Fruit fly (Drosophila melanogaster) whole organism, larva: Measurements from ENCODE around the gene Orp8.

Experiments used
- noc ChIP-seq: fragments of 200-800 bp; sonication (Bioruptor generic); optimal IDR thresholded peaks from 3 replicates; lab custom pipeline; 2019; ENCODE audit warnings: missing biosample characterization, mild to moderate bottlenecking, missing genetic modification characterization, moderate library complexity

Orp8 gene

DNA sequence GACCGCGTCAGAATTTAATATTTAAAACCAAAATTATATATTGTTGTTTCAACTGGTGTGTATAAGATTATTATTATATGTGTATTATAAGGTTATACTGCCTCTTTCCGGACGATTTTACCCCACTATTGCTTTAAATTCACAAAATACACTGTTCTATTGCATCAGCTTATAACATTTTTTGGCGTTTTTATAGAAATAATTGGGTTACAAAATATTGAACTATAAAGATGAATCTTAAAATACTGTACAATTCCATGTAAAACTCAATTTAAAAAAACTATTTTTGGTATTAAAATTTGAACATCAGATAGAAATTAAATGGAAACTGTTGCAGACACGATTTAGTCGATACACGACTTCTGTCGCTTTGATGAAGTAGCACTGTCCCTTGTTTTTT lies 27.0 kb upstream of the Orp8 start:
- TF ChIP-seq noc (tag; lab: Kevin White, UChicago), result no peak

DNA sequence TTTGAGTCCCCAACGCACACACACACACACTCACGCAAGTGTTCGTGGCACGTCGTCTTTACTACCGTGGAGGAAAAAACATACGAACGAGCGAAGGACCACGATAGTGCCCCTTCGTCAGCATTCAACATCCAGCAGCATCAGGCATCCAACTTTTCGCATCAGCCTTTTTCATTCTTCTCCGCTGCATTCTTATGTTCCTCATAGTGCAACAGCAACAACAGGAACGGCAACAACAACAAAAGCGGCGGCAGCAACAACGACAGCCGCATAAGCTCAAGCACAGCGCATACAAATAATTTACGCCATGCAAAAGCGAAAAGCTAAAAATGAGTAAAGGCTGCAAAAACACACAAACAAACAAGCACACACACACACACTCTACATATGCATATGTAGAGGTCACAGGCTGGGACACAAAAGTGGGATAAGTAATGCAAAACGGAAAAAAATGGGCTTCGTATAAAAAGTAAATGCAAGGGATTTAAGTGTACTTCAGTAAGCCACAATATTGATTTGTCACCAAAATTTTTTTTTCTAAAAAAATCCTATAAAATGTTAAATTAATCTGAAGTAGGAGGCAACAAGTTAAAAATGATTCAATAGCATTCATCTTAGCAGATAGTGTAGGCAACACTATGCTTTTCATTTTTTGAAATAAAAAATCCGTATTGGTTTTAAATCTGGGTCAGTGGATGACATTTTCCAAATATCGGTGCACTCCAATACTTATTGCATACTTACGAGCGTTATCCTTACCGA lies 26.2 kb upstream of the Orp8 start:
- TF ChIP-seq noc (tag; lab: Kevin White, UChicago), result no peak

DNA sequence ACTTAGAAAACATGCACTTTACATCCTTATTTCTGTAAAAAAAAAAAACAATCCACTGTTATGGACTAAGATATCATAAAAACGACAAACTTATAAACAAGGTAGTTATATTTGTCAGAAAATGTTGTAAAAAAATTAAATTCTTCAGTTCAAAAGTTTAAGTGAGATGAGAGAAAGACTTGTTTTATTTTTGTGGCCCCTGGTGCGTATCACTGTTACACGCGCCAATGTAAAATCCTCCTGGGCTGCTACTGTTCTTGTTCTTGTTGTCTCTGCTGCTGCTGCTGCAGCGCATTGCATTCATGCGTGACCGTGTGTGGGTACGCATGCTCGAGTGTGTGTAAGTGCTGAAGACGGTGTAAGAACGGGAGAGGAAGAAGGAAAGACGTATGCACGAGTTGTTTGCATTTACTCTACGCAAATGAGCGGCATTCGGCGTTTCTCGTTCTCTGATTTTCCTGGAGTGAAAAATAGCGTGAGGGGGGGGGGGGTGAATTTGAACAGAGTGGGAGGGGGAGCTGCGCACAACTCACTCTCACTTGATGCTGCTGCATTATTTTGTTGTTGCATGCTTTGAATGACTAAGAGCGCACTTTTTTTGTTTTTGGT lies 25.5 kb upstream of the Orp8 start:
- no peak for TF ChIP-seq noc (tag; lab: Kevin White, UChicago)

DNA sequence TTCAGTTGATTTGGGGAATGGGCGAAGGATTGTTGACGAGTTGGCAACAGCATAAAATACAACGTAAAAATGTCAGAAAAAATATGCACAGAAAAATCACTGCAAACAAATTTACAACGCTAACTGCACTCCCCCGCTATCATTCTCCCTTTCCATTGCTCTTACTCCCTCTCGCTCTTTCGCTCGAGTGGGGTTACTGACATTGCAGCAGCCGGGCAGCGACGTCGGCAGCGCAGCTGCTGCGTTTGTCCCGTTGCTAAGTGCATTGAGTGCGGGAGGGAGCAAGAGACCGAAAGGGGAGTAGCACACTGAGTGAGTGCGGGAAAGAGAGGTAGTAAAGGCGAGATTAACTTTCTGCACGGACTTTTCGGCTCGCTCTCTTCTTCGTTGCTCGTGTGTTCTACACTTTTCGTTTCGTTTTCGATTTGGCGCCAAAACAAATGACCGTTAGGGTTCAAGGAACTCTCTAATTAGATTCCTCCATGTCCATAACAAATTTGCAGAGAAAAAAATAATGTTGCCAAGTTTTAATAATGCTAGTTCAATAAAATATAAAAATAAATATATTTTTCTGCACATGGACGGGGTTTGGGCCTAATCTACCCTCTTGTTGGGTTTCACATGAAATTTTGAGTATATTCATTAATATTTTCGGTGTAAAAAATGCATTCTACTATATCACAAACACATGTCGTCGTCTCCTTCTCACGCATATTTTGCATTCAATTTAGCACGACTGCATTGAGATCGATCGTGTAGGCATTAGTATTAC lies 24.8 kb upstream of the Orp8 start:
- no peak for TF ChIP-seq noc (tag; lab: Kevin White, UChicago)

DNA sequence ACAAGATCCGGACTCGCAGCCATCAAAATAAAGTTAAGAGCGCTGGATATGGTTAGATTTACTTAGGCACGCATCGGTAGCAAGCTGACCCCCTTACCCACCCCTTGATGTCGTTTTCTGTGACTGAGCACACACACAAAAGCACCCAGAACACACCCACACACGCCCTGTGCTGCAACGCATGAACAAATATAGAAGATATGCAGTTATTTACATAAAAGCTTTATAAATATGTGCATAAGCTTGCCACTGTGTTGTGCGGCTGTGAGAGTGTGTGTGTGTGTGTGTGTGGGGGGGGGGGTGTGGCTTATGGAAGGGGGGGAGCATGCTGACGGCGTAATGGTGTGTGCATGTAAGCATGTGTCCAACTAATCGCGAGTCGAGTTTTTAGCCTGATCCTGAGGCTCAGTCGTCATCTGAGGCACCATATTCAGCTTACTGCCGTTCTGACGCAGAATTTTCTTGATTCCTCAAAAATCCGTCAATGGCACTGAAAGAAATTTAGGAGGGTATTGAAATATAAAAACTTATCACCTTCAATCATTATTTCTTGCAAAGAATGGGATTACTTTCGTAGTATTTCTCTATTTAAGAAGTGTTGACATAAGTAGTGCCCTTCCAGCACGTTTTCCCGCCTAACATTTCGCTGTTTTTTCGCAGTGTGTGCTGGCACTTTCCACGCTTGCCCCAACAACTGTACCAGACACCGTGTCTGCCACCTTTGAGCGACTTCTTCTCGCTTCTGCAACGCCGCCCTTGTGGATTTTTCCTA lies 23.3 kb upstream of the Orp8 start:
- TF ChIP-seq noc (tag; lab: Kevin White, UChicago), result no peak

DNA sequence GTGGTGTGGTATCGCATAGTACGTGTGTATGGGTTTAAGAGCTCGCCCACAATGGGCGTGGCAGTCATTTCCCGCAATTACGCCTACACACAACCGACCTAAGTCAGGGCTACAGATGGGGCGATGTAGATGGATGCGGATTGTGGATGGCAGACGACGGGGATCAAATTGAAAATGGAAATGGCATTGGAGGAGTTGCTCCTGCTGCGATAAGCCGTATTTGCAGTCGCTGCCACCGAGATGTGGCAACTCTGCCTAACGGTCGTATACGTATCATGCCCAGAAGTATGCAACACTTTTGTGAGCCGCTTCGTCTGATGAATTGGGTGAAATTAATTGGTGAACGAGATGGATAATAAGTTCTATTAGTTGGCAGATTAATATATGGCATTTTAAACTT lies 22.4 kb upstream of the Orp8 start:
- no peak for TF ChIP-seq noc (tag; lab: Kevin White, UChicago)

DNA sequence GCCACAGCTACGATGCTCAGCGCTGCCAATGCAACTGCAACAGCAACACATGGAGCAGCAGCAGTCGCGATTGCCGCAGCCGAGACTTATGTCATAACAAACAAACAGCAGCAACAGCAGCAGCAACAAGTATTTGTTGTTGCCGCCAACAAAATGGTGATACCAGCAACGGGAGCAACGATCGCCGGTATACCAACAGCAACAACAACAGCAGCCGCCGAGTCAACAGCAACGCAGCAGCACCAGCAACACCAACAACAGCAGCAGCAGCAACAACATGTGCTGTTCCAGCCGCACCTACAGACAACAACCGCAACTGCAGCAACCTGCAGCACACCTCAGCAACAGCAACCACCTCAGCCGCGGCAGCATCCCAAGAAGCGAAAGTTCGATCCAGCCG lies 21.1 kb upstream of the Orp8 start:
- no peak for TF ChIP-seq noc (tag; lab: Kevin White, UChicago)

DNA sequence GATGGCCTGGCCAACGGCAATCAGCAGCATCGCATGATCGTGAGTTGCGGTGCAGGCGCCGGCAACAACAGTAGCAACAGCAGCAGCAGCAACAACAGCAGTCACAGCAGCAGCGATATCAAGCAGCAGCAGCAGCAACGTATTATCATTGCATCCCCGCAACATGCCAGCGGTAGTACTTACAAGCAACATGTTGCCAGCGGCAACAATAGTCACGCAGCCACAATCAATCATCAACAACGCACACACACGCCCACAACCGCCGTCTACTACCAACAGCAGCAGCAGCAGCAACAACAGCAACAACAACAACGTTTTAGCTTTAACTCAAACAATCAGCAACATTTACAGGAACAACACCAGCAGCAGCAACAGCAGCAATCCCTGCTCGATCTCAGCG lies 20.6 kb upstream of the Orp8 start:
- TF ChIP-seq noc (tag; lab: Kevin White, UChicago), result no peak

DNA sequence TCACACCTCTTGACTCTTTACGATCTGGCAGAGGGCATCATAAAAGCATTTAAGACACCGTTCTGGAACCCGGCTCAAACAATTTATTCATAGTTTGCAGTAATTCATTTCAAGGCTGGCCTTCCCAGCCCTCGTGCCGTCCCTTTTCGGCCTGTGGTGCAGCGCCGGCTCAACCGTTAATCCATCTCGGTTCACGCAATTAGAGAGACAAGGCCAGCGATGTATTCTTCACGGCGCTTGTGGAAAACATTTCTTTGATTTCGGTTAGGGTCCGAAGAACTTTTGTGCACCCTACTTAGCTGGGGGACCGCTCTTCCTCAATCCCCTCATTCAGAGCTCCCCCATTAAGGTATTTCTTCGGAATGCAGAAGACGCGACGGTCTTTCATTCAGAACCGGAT lies 18.0 kb upstream of the Orp8 start:
- no peak for TF ChIP-seq noc (tag; lab: Kevin White, UChicago)

DNA sequence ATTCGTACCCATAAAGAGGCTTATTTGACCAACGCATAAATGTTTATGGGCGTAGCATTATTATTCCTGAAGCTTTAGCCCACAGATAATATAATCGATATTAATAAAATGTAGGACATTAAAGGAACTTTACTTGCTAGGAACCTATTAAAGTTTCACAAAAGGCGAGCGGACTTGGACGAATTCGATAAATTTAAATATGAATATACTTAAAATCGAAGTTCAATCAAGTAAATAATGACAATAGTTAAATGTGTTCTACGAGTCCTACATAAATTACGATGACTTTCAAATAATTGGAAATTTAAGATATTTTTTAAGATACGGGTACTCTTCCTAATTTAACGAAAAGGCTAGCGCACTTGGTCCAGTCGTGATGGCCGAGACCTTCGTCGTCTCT lies 17.6 kb upstream of the Orp8 start:
- no peak for TF ChIP-seq noc (tag; lab: Kevin White, UChicago)

DNA sequence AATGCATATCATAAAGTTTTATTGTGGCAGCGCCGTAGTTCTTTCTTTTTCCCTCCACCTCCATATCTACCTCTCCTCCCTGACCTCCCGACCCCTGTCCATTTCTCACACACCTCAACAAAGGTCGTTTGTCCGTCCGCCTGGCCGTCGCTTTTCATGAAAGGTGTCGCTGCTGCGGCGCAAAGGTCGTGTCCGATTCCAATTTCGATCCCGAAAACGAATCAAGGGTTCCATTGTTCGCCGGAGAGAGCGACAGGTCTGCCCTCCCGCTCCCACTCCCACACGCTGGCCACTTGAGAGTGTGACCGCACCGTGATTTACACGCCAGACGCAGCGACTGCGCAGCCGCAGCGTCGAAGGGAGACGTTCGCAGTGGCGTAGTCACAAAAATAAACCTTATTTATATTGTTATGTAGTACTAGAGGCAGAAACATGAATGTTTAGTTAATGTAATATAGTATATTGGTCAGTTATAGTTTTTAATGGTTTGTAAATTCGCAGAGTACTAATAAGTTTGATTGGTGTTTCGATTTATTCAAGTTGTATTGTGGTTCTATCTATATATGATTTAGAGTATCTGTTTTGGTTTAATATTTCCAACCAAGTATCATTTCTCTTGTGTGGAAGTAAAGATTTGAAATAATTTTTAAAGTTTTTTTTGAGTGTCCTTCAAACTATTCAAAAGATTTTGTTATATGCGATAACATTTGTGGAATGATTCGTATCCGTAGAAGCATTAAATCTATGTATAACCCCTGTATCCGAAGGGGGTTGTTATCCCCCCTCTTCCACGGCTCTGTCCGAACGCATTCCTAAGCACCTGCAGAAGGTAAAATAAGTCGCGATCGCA lies 16.9 kb upstream of the Orp8 start:
- TF ChIP-seq noc (tag; lab: Kevin White, UChicago), result no peak

DNA sequence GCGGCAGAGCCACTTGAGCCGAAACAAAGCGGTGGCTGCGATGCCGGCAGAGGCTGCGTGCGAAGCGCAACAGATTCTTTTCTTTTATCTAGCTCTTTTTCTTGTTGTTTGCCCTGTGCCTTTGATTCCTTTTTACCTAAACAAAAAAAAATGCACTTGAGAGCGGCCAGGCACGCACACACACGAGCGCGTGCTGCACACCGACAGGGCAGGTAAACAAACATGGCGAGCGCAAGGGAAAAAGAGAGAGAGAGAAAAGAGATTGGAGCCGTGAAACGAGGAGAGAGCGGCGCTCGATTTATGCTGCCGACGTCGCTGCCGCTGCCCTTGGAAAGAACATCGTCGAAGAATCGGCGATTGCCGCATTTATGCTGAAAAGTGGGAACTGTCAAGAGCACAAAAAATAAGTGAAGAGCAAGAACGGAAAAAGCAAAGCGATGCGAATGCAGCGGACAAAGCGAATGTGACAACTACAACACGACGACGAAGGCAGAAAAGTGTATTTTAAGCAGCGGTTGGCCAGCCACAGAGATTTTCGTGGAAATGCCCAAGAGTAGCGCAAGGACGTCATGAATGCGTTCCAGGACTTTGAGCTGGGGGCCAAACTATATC lies 16.2 kb upstream of the Orp8 start:
- no peak for TF ChIP-seq noc (tag; lab: Kevin White, UChicago)

DNA sequence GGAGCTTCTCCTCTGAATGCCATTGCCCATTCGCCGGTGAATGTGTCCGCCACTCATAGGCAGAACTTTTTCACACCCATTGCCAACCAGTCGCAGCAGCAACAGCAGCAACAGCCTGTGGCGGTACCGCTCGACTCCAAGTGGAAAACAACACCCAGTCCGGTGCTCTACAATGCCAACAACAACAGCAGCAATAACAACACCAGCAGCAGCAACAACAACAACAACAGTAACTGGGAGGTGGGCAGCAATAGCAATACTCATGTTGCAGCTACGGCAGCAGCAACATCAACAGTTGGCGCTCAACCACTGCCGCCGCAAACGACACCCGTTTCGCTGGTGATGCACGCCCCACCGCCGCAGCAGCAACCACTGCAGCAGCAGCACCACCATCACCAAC lies 15.5 kb upstream of the Orp8 start:
- no peak for TF ChIP-seq noc (tag; lab: Kevin White, UChicago)

DNA sequence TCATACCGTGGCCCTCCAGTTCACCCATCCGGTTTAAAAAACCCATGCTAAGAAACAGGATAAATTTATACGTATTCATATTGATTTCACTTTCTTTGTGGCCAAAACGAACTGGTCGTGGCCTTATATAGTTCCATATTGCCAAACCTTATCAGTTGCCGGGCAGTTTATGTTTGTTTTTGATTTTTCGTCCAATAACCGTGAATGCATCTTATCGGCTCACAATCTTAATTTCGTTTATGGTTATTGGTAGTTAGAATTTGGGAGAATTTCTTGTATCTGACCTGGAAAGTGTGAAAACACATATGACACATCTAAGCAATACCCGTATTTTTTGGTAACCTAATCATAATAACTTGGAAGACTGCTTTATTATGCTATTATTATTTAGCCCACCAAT lies 4.3 kb upstream of the Orp8 start, which contains the start of gene CG4367:
Gene CG4367, minus strand, starts transcription at position 101 of the 400 bp plus-strand sequence.
- TF ChIP-seq noc (tag; lab: Kevin White, UChicago), result no peak
